Worm (Caenorhabditis elegans) whole organism, midembryonic: ENCODE data around the gene K09F5.6.

Experiments used
- T22C8.4 ChIP-seq: fragments of 200-800 bp; sonication (Bioruptor generic); IDR thresholded peaks from 2 replicates; pipeline ENCODE4 v1.3.6; 2022; ENCODE audit warnings: missing genetic modification characterization, missing compliant biosample characterization
- klf-2 ChIP-seq: fragments of 200-800 bp; sonication (Bioruptor generic); conservative IDR thresholded peaks from 2 replicates; pipeline ENCODE4 v1.3.6; 2022; ENCODE audit warnings: missing genetic modification reagents, missing genetic modification characterization, missing compliant biosample characterization
- ref-1 ChIP-seq: fragments of 200-800 bp; sonication (Bioruptor generic); conservative IDR thresholded peaks from 2 replicates; pipeline ENCODE4 v1.3.6; 2022; ENCODE audit warnings: missing genetic modification reagents, missing genetic modification characterization, missing compliant biosample characterization
- ztf-23 ChIP-seq: fragments of 200-800 bp; sonication (Bioruptor generic); IDR thresholded peaks from 2 replicates; pipeline ENCODE4 v1.3.6; 2022; ENCODE audit warnings: missing genetic modification reagents, missing genetic modification characterization, missing compliant biosample characterization

DNA sequence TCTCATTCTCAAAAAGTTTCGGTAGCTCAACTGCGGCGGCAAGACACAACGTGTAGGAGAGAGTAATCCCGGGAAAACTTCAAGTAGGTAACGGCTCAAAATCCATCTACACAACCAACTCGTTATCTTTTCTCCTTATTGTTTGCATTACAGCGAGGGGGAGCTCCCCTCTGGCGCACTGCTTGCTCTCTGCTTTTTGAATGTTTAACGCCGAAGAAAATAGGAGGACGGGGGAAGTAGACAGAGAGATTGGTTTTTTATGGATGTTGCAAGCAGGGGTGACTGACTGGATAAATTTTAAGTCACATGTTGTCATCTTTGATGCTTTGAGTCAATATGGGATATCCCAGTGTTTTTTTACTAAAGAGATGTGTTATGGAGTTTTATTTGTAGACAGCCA, 29.5 kb upstream of the K09F5.6 start:
- TF ChIP-seq klf-2 (GFP tag; lab: Robert Waterston, UW) (no peak), T22C8.4 (GFP tag; lab: Robert Waterston, UW) (no peak), ztf-23 (GFP tag; lab: Robert Waterston, UW) (no peak), ref-1 (GFP tag; lab: Robert Waterston, UW) (no peak)
